Fruit fly (Drosophila melanogaster): Measurements from ENCODE around the gene bchs.

Gene bchs

dm6 chr2L:5870838-5871702, 35.9 kb upstream of the bchs start (continued):
- TF ChIP-seq Jarid2 (GFP tag; optimal IDR thresholded peaks at IDR 0.05) (no peak), Hr78 (GFP tag; optimal IDR thresholded peaks at IDR 0.05) (peak in 1 of 2 experiments; percentile 86), peb (GFP tag; IDR thresholded peaks at IDR 0.05) (no peak), Doc2 (GFP tag; IDR thresholded peaks at IDR 0.05) (no peak), jing (GFP tag; optimal IDR thresholded peaks at IDR 0.05) (no peak), CG14667 (GFP tag; IDR thresholded peaks at IDR 0.05) (no peak), chm (GFP tag; IDR thresholded peaks at IDR 0.05) (peak; percentile 21; the same call in 1 of the 2 replicates), CG11723 (GFP tag; optimal IDR thresholded peaks at IDR 0.05) (no peak)

dm6 chr2L:5876474-5877067, 30.4 kb upstream of the bchs start:
- no peak for TF ChIP-seq dmrt11E (tag; optimal IDR thresholded peaks at IDR 0.05)
- TF ChIP-seq D19A (tag; optimal IDR thresholded peaks at IDR 0.05), result no peak
- TF ChIP-seq Bdp1 (GFP tag; optimal IDR thresholded peaks at IDR 0.05), result no peak
- no peak for TF ChIP-seq CG4820 (GFP tag; optimal IDR thresholded peaks at IDR 0.05)
- no peak for TF ChIP-seq gcm2 (GFP tag; optimal IDR thresholded peaks at IDR 0.05)
- no peak for TF ChIP-seq Poxn (GFP tag; IDR thresholded peaks at IDR 0.05)
- TF ChIP-seq cato (GFP tag; optimal IDR thresholded peaks at IDR 0.05; ENCODE audit: borderline replicate concordance), result no peak
- TF ChIP-seq MESR4 (GFP tag; optimal IDR thresholded peaks at IDR 0.05), result no peak
- TF ChIP-seq dan (GFP tag; IDR thresholded peaks at IDR 0.05), result no peak
- 0 out of 3 replicates have a peak, but pooled peaks have one; percentile 14 for TF ChIP-seq Dbx (GFP tag; IDR thresholded peaks at IDR 0.05)
- TF ChIP-seq CG34224 (GFP tag; IDR thresholded peaks at IDR 0.05; ENCODE audit: partially characterized antibody), result no peak
- TF ChIP-seq knrl (GFP tag; IDR thresholded peaks at IDR 0.05; ENCODE audit: partially characterized antibody), result no peak
- no peak for TF ChIP-seq CG32772 (GFP tag; IDR thresholded peaks at IDR 0.05)
- no peak for TF ChIP-seq CG42726 (GFP tag; IDR thresholded peaks at IDR 0.05; ENCODE audit: partially characterized antibody)
- TF ChIP-seq CG7372 (GFP tag; IDR thresholded peaks at IDR 0.05), result no peak
- peak; percentile 26 for TF ChIP-seq NK7.1 (GFP tag; optimal IDR thresholded peaks at IDR 0.05)
- no peak for TF ChIP-seq toy (GFP tag; IDR thresholded peaks at IDR 0.05)
- peak; percentile 34 for TF ChIP-seq sug (tag; optimal IDR thresholded peaks at IDR 0.05)
- peak; percentile 2 for TF ChIP-seq her (GFP tag; optimal IDR thresholded peaks at IDR 0.05)
- TF ChIP-seq pb (GFP tag; optimal IDR thresholded peaks at IDR 0.05), result no peak
- no peak for TF ChIP-seq CG4282 (GFP tag; optimal IDR thresholded peaks at IDR 0.05)
- no peak for TF ChIP-seq CG16863 (GFP tag; optimal IDR thresholded peaks at IDR 0.05)
- TF ChIP-seq CG6765 (GFP tag; optimal IDR thresholded peaks at IDR 0.05), result peak; percentile 36
- TF ChIP-seq dm (GFP tag; optimal IDR thresholded peaks at IDR 0.05), result no peak
- TF ChIP-seq CG14965 (GFP tag; optimal IDR thresholded peaks at IDR 0.05; ENCODE audit: borderline replicate concordance), result no peak
- TF ChIP-seq stwl (tag; optimal IDR thresholded peaks at IDR 0.05), result no peak
- no peak for TF ChIP-seq sens-2 (GFP tag; IDR thresholded peaks at IDR 0.05)
- TF ChIP-seq grau (tag; optimal IDR thresholded peaks at IDR 0.05), result peak; percentile 27
- peak; percentile 16 for TF ChIP-seq Dip3 (GFP tag; optimal IDR thresholded peaks at IDR 0.05)
- 0 out of 2 replicates have a peak, but pooled peaks have one; percentile 17 for TF ChIP-seq ranshi (GFP tag; IDR thresholded peaks at IDR 0.05)
- no peak for TF ChIP-seq slou (GFP tag; optimal IDR thresholded peaks at IDR 0.05)
- peak; percentile 82 for TF ChIP-seq lab (GFP tag; optimal IDR thresholded peaks at IDR 0.05)
- TF ChIP-seq CG8290 (GFP tag; optimal IDR thresholded peaks at IDR 0.05), result no peak
- peak in 1 of 2 experiments; percentile 80 for TF ChIP-seq CG8290 (tag; optimal IDR thresholded peaks at IDR 0.05)
- no peak for TF ChIP-seq CTCF (GFP tag; optimal IDR thresholded peaks at IDR 0.05)
- no peak for TF ChIP-seq CG16813 (GFP tag; IDR thresholded peaks at IDR 0.05; ENCODE audit: partially characterized antibody)
- TF ChIP-seq Ptx1 (GFP tag; IDR thresholded peaks at IDR 0.05), result no peak
- no peak for TF ChIP-seq CG14667 (GFP tag; IDR thresholded peaks at IDR 0.05)
- TF ChIP-seq CG15073 (GFP tag; optimal IDR thresholded peaks at IDR 0.05), result no peak
- TF ChIP-seq fu2 (GFP tag; optimal IDR thresholded peaks at IDR 0.05), result no peak
- TF ChIP-seq CG3995 (GFP tag; optimal IDR thresholded peaks at IDR 0.05), result no peak
